Fruit fly (Drosophila melanogaster): ENCODE measurements around the gene CG3982.

The CG3982 gene

dm6 chr3L:9462247-9462769 lies 45.1 kb upstream of the CG3982 start (continued):
- TF ChIP-seq CG4404 (GFP tag; IDR thresholded peaks at IDR 0.05) (peak; percentile 47; the same call in 1 of the 2 replicates), hkb (optimal IDR thresholded peaks at IDR 0.05) (no peak), hkb (GFP tag; IDR thresholded peaks at IDR 0.05) (peak; percentile 86), lbe (GFP tag; optimal IDR thresholded peaks at IDR 0.05) (peak; percentile 82), CG7963 (GFP tag; IDR thresholded peaks at IDR 0.05; ENCODE audit: partially characterized antibody) (no peak), Asciz (GFP tag; optimal IDR thresholded peaks at IDR 0.05) (peak; percentile 93), PHDP (tag; optimal IDR thresholded peaks at IDR 0.05) (peak; percentile 95), Sin3A (optimal IDR thresholded peaks at IDR 0.05) (no peak), disco-r (GFP tag; optimal IDR thresholded peaks at IDR 0.05) (peak; percentile 59), yki (optimal IDR thresholded peaks at IDR 0.05) (peak; percentile 55), HmgD (GFP tag; optimal IDR thresholded peaks at IDR 0.05) (no peak), Oaz (GFP tag; IDR thresholded peaks at IDR 0.05) (peak; percentile 59), CG10147 (GFP tag; optimal IDR thresholded peaks at IDR 0.05) (peak; percentile 93), kay (GFP tag; optimal IDR thresholded peaks at IDR 0.05) (peak; percentile 75), zfh1 (GFP tag; IDR thresholded peaks at IDR 0.05) (peak; percentile 78), CG1647 (GFP tag; optimal IDR thresholded peaks at IDR 0.05) (peak; percentile 45), gce (GFP tag; IDR thresholded peaks at IDR 0.05) (no peak; the same call in 2 of the 3 replicates), CG8290 (GFP tag; optimal IDR thresholded peaks at IDR 0.05) (peak; percentile 75), CG8290 (tag; optimal IDR thresholded peaks at IDR 0.05) (peak; percentile 54 to 77), bigmax (GFP tag; optimal IDR thresholded peaks at IDR 0.05) (no peak), sc (optimal IDR thresholded peaks at IDR 0.05) (no peak), sc (GFP tag; optimal IDR thresholded peaks at IDR 0.05) (peak; percentile 82), CG14860 (GFP tag; IDR thresholded peaks at IDR 0.05; ENCODE audit: partially characterized antibody) (no peak), so (GFP tag; IDR thresholded peaks at IDR 0.05) (peak; percentile 55; the same call in 1 of the 3 replicates), en (GFP tag; optimal IDR thresholded peaks at IDR 0.05) (peak; percentile 71), CG11456 (GFP tag; IDR thresholded peaks at IDR 0.05) (no peak), CG1832 (GFP tag; optimal IDR thresholded peaks at IDR 0.05) (no peak), CG4424 (GFP tag; optimal IDR thresholded peaks at IDR 0.05) (peak; percentile 84), CG7271 (tag; optimal IDR thresholded peaks at IDR 0.05) (peak; percentile 49), hbn (GFP tag; IDR thresholded peaks at IDR 0.05; ENCODE audit: partially characterized antibody) (no peak), Fer2 (tag; optimal IDR thresholded peaks at IDR 0.05) (peak; percentile 78), CG11504 (tag; optimal IDR thresholded peaks at IDR 0.05) (peak; percentile 92), CG2678 (tag; optimal IDR thresholded peaks at IDR 0.05) (peak; percentile 96), zf30C (GFP tag; optimal IDR thresholded peaks at IDR 0.05) (no peak), stwl (tag; optimal IDR thresholded peaks at IDR 0.05) (peak; percentile 12), CHES-1-like (GFP tag; optimal IDR thresholded peaks at IDR 0.05) (peak; percentile 69), CG1024 (GFP tag; IDR thresholded peaks at IDR 0.05) (peak; percentile 9; the same call in 1 of the 2 replicates), rib (GFP tag; IDR thresholded peaks at IDR 0.05) (no peak), Chrac-16 (GFP tag; optimal IDR thresholded peaks at IDR 0.05) (peak; percentile 65), CG16779 (GFP tag; IDR thresholded peaks at IDR 0.05) (no peak), nerfin-1 (tag; optimal IDR thresholded peaks at IDR 0.05) (peak; percentile 86), E2f2 (GFP tag; IDR thresholded peaks at IDR 0.05) (peak; percentile 57; the same call in 1 of the 2 replicates), CG12104 (GFP tag; optimal IDR thresholded peaks at IDR 0.05) (peak; percentile 86), aop (GFP tag; IDR thresholded peaks at IDR 0.05) (no peak), CG2199 (GFP tag; IDR thresholded peaks at IDR 0.05) (peak; percentile 90; the same call in 2 of the 3 replicates), CG3163 (GFP tag; optimal IDR thresholded peaks at IDR 0.05) (peak; percentile 50), HmgZ (tag; optimal IDR thresholded peaks at IDR 0.05) (peak; percentile 88), Dfd (GFP tag; optimal IDR thresholded peaks at IDR 0.05) (no peak), ATbp (GFP tag; optimal IDR thresholded peaks at IDR 0.05) (peak; percentile 90), CG6765 (GFP tag; optimal IDR thresholded peaks at IDR 0.05) (peak; percentile 88), C15 (GFP tag; IDR thresholded peaks at IDR 0.05) (no peak), CG1529 (GFP tag; optimal IDR thresholded peaks at IDR 0.05) (peak; percentile 87)

Data from whole organism, embryonic.